Fruit fly (Drosophila melanogaster) whole organism, adult: ENCODE data around the gene ATPsynB.

Source experiments
- CG11617 ChIP-seq: fragments of 200-800 bp; sonication (Bioruptor generic); optimal IDR thresholded peaks from 2 replicates; lab custom pipeline; 2017; ENCODE audit warnings: mild to moderate bottlenecking, missing biosample characterization, missing genetic modification reagents, missing genetic modification characterization
- CG12768 ChIP-seq: fragments of 200-800 bp; sonication (Bioruptor generic); optimal IDR thresholded peaks from 2 replicates; lab custom pipeline; 2017; ENCODE audit warnings: missing biosample characterization, missing genetic modification characterization, mild to moderate bottlenecking, moderate library complexity, missing genetic modification reagents
- CG14711 ChIP-seq: fragments of 200-800 bp; sonication (Bioruptor generic); optimal IDR thresholded peaks from 2 replicates; lab custom pipeline; 2018; ENCODE audit warnings: missing biosample characterization, mild to moderate bottlenecking, missing genetic modification characterization, moderate library complexity
- CG1620 ChIP-seq: fragments of 200-800 bp; sonication (Bioruptor generic); optimal IDR thresholded peaks from 2 replicates; lab custom pipeline; 2016; ENCODE audit warnings: missing biosample characterization, missing genetic modification characterization
- CG33017 ChIP-seq: fragments of 200-800 bp; sonication (Bioruptor generic); optimal IDR thresholded peaks from 2 replicates; lab custom pipeline; 2018; ENCODE audit warnings: missing biosample characterization, mild to moderate bottlenecking, missing genetic modification characterization, moderate library complexity
- CG5204 ChIP-seq: fragments of 200-800 bp; sonication (Bioruptor generic); optimal IDR thresholded peaks from 2 replicates; lab custom pipeline; 2016; ENCODE audit warnings: missing biosample characterization, missing genetic modification characterization
- CG7045 ChIP-seq: fragments of 200-800 bp; sonication (Bioruptor generic); optimal IDR thresholded peaks from 2 replicates; lab custom pipeline; 2017; ENCODE audit warnings: missing biosample characterization, mild to moderate bottlenecking, missing genetic modification characterization
- CG7101 ChIP-seq: fragments of 200-800 bp; sonication (Bioruptor generic); optimal IDR thresholded peaks from 2 replicates; lab custom pipeline; 2018; ENCODE audit warnings: missing biosample characterization, mild to moderate bottlenecking, missing genetic modification characterization, moderate library complexity
- Clk ChIP-seq: fragments of 200-800 bp; sonication (Bioruptor generic); optimal IDR thresholded peaks from 2 replicates; lab custom pipeline; 2017; ENCODE audit warnings: missing biosample characterization, missing genetic modification characterization
- Crg-1 ChIP-seq: fragments of 200-800 bp; sonication (Bioruptor generic); optimal IDR thresholded peaks from 2 replicates; lab custom pipeline; 2016; ENCODE audit warnings: missing biosample characterization, missing genetic modification characterization
- Hr96 ChIP-seq: fragments of 200-800 bp; sonication (Bioruptor generic); optimal IDR thresholded peaks from 2 replicates; lab custom pipeline; 2016; ENCODE audit warnings: missing biosample characterization, missing genetic modification characterization
- Mnt ChIP-seq: fragments of 200-800 bp; sonication (Bioruptor generic); optimal IDR thresholded peaks from 2 replicates; lab custom pipeline; 2016; ENCODE audit warnings: missing biosample characterization, mild to moderate bottlenecking, missing genetic modification characterization
- bab1 ChIP-seq: fragments of 200-800 bp; sonication (Bioruptor generic); optimal IDR thresholded peaks from 3 replicates; lab custom pipeline; 2019; ENCODE audit warnings: missing biosample characterization, mild to moderate bottlenecking, missing genetic modification characterization, moderate library complexity
- cic ChIP-seq: fragments of 200-800 bp; sonication (Bioruptor generic); optimal IDR thresholded peaks from 2 replicates; lab custom pipeline; 2017; ENCODE audit warnings: missing biosample characterization, mild to moderate bottlenecking, missing genetic modification characterization, moderate library complexity
- cnc ChIP-seq, 2 experiments: fragments of >200 bp; optimal IDR thresholded peaks; 2 replicates each; lab custom pipeline; 2017
- kay ChIP-seq: fragments of 200-800 bp; sonication (Bioruptor generic); peaks from one replicate; lab custom pipeline; 2016; ENCODE audit warnings: missing biosample characterization, missing genetic modification characterization, borderline replicate concordance
- ovo ChIP-seq: fragments of 200-800 bp; sonication (Bioruptor generic); optimal IDR thresholded peaks from 2 replicates; lab custom pipeline; 2016; ENCODE audit warnings: missing biosample characterization, missing genetic modification characterization
- pad ChIP-seq: fragments of 200-800 bp; sonication (Bioruptor generic); optimal IDR thresholded peaks from 3 replicates; lab custom pipeline; 2017; ENCODE audit warnings: missing biosample characterization, missing genetic modification characterization, mild to moderate bottlenecking, moderate library complexity, missing genetic modification reagents
- tj ChIP-seq: fragments of 200-800 bp; sonication (Bioruptor generic); optimal IDR thresholded peaks from 3 replicates; lab custom pipeline; 2017; ENCODE audit warnings: missing biosample characterization, mild to moderate bottlenecking, missing genetic modification characterization, moderate library complexity
- toe ChIP-seq: fragments of 200-800 bp; sonication (Bioruptor generic); optimal IDR thresholded peaks from 2 replicates; lab custom pipeline; 2016; ENCODE audit warnings: missing biosample characterization, missing genetic modification characterization

Gene ATPsynB

dm6 chr3L:9698193-9698642 is 31.6 kb upstream of the ATPsynB start, which contains the start of gene Ubc4:
TSS of gene Ubc4 (plus strand) at chr3L:9698336.
- TF ChIP-seq ovo (peak; percentile 36), kay (GFP tag; lab: Kevin White, UChicago) (no peak), CG5204 (GFP tag; lab: Kevin White, UChicago) (no peak), pad (GFP tag; lab: Kevin White, UChicago) (peak; percentile 43), CG1620 (GFP tag; lab: Kevin White, UChicago) (peak; percentile 48), Mnt (GFP tag; lab: Kevin White, UChicago) (peak; percentile 61), CG11617 (GFP tag; lab: Kevin White, UChicago) (peak; percentile 68), bab1 (GFP tag; lab: Kevin White, UChicago) (peak; percentile 28), tj (peak; percentile 57), CG33017 (no peak), CG14711 (tag; lab: Kevin White, UChicago) (peak; percentile 55), Clk (GFP tag; lab: Kevin White, UChicago) (no peak), cic (GFP tag; lab: Kevin White, UChicago) (peak; percentile 40), Crg-1 (GFP tag; lab: Kevin White, UChicago) (no peak), cnc (optimal IDR thresholded peaks at IDR 0.05; lab: Kevin White, UChicago) (no peak), CG7045 (no peak), CG7101 (tag; lab: Kevin White, UChicago) (peak; percentile 35), CG12768 (GFP tag; lab: Kevin White, UChicago) (peak; percentile 24), Hr96 (GFP tag; lab: Kevin White, UChicago) (peak; percentile 30), toe (GFP tag; lab: Kevin White, UChicago) (no peak)

- TF ChIP-seq kay (GFP tag; lab: Kevin White, UChicago), result no peak
- TF ChIP-seq CG33017, result no peak
- TF ChIP-seq pad (GFP tag; lab: Kevin White, UChicago), result no peak
- TF ChIP-seq CG1620 (GFP tag; lab: Kevin White, UChicago), result no peak
- no peak for TF ChIP-seq Crg-1 (GFP tag; lab: Kevin White, UChicago)
- no peak for TF ChIP-seq toe (GFP tag; lab: Kevin White, UChicago)
- TF ChIP-seq Hr96 (GFP tag; lab: Kevin White, UChicago), result no peak
- no peak for TF ChIP-seq tj
- no peak for TF ChIP-seq bab1 (GFP tag; lab: Kevin White, UChicago)
- TF ChIP-seq Clk (GFP tag; lab: Kevin White, UChicago), result no peak
- no peak for TF ChIP-seq CG12768 (GFP tag; lab: Kevin White, UChicago)
- TF ChIP-seq CG7101 (tag; lab: Kevin White, UChicago), result no peak
- TF ChIP-seq ovo, result no peak
- TF ChIP-seq CG5204 (GFP tag; lab: Kevin White, UChicago), result no peak
- TF ChIP-seq cnc (optimal IDR thresholded peaks at IDR 0.05; lab: Kevin White, UChicago), result no peak
- no peak for TF ChIP-seq Mnt (GFP tag; lab: Kevin White, UChicago)
- no peak for TF ChIP-seq CG7045
- no peak for TF ChIP-seq CG11617 (GFP tag; lab: Kevin White, UChicago)
- TF ChIP-seq cic (GFP tag; lab: Kevin White, UChicago), result no peak
Observed at dm6 chr3L:9703495-9703894, 26.3 kb upstream of the ATPsynB start, which contains the start of gene CG6761. TSS of gene CG6761 (minus strand) at chr3L:9703595.

- TF ChIP-seq CG7045 (no peak), CG14711 (tag; lab: Kevin White, UChicago) (no peak), kay (GFP tag; lab: Kevin White, UChicago) (no peak), toe (GFP tag; lab: Kevin White, UChicago) (no peak), CG1620 (GFP tag; lab: Kevin White, UChicago) (no peak), CG7101 (tag; lab: Kevin White, UChicago) (no peak), Clk (GFP tag; lab: Kevin White, UChicago) (no peak), cnc (optimal IDR thresholded peaks at IDR 0.05; lab: Kevin White, UChicago) (no peak), bab1 (GFP tag; lab: Kevin White, UChicago) (peak; percentile 46), cic (GFP tag; lab: Kevin White, UChicago) (peak; percentile 40), Mnt (GFP tag; lab: Kevin White, UChicago) (no peak), ovo (no peak), pad (GFP tag; lab: Kevin White, UChicago) (peak; percentile 14), Hr96 (GFP tag; lab: Kevin White, UChicago) (no peak), tj (no peak), CG5204 (GFP tag; lab: Kevin White, UChicago) (no peak), Crg-1 (GFP tag; lab: Kevin White, UChicago) (no peak), CG11617 (GFP tag; lab: Kevin White, UChicago) (no peak), CG33017 (no peak), CG12768 (GFP tag; lab: Kevin White, UChicago) (no peak)
Observed at dm6 chr3L:9704162-9704748, 25.5 kb upstream of the ATPsynB start, which contains the start of gene CG16711. TSS of gene CG16711 (plus strand) at chr3L:9704331.

dm6 chr3L:9705591-9705990 is 24.2 kb upstream of the ATPsynB start:
- TF ChIP-seq CG1620 (GFP tag; lab: Kevin White, UChicago) (no peak), CG12768 (GFP tag; lab: Kevin White, UChicago) (no peak), toe (GFP tag; lab: Kevin White, UChicago) (no peak), ovo (no peak), CG7045 (no peak), Mnt (GFP tag; lab: Kevin White, UChicago) (no peak), Clk (GFP tag; lab: Kevin White, UChicago) (no peak), CG11617 (GFP tag; lab: Kevin White, UChicago) (no peak)

dm6 chr3L:9708797-9709196 is 21.0 kb upstream of the ATPsynB start:
- no peak for TF ChIP-seq bab1 (GFP tag; lab: Kevin White, UChicago)
- TF ChIP-seq CG1620 (GFP tag; lab: Kevin White, UChicago), result no peak
- TF ChIP-seq CG5204 (GFP tag; lab: Kevin White, UChicago), result no peak
- TF ChIP-seq kay (GFP tag; lab: Kevin White, UChicago), result no peak
- no peak for TF ChIP-seq Hr96 (GFP tag; lab: Kevin White, UChicago)
- TF ChIP-seq cnc (optimal IDR thresholded peaks at IDR 0.05; lab: Kevin White, UChicago), result no peak
- TF ChIP-seq toe (GFP tag; lab: Kevin White, UChicago), result no peak
- TF ChIP-seq tj, result no peak
- no peak for TF ChIP-seq CG7101 (tag; lab: Kevin White, UChicago)
- no peak for TF ChIP-seq Mnt (GFP tag; lab: Kevin White, UChicago)
- TF ChIP-seq Clk (GFP tag; lab: Kevin White, UChicago), result no peak
- no peak for TF ChIP-seq pad (GFP tag; lab: Kevin White, UChicago)
- TF ChIP-seq CG12768 (GFP tag; lab: Kevin White, UChicago), result no peak
- TF ChIP-seq Crg-1 (GFP tag; lab: Kevin White, UChicago), result no peak
- no peak for TF ChIP-seq cic (GFP tag; lab: Kevin White, UChicago)
- TF ChIP-seq ovo, result no peak
- TF ChIP-seq CG7045, result no peak
- TF ChIP-seq CG33017, result no peak
- TF ChIP-seq CG11617 (GFP tag; lab: Kevin White, UChicago), result no peak
